Fruit fly (Drosophila melanogaster): Measurements from ENCODE around the gene Edg84A.
A peak's percentile ranks its signal among the peaks of the same experiment; 100 is the strongest.

The Edg84A gene

dm6 chr3R:6662613-6663288, 21.5 kb upstream of the Edg84A start (continued):
- TF ChIP-seq amos (GFP tag; IDR thresholded peaks at IDR 0.05; ENCODE audit: partially characterized antibody) (0 out of 2 replicates have a peak, but pooled peaks have one; percentile 4), CG11723 (GFP tag; optimal IDR thresholded peaks at IDR 0.05) (no peak), grau (tag; optimal IDR thresholded peaks at IDR 0.05) (no peak), CG10654 (GFP tag; optimal IDR thresholded peaks at IDR 0.05) (no peak), CG32772 (GFP tag; IDR thresholded peaks at IDR 0.05) (no peak), CG15011 (GFP tag; optimal IDR thresholded peaks at IDR 0.05) (no peak), nmo (GFP tag; optimal IDR thresholded peaks at IDR 0.05) (no peak), sug (tag; optimal IDR thresholded peaks at IDR 0.05) (no peak), ac (GFP tag; optimal IDR thresholded peaks at IDR 0.05) (peak; percentile 25), NC2β (GFP tag; optimal IDR thresholded peaks at IDR 0.05) (no peak), Doc3 (GFP tag; IDR thresholded peaks at IDR 0.05; ENCODE audit: partially characterized antibody) (no peak), Oaz (GFP tag; IDR thresholded peaks at IDR 0.05) (no peak), sisA (GFP tag; IDR thresholded peaks at IDR 0.05) (no peak), eyg (GFP tag; optimal IDR thresholded peaks at IDR 0.05) (no peak), CG3847 (GFP tag; IDR thresholded peaks at IDR 0.05) (no peak), Atf6 (GFP tag; IDR thresholded peaks at IDR 0.05) (no peak), cato (GFP tag; optimal IDR thresholded peaks at IDR 0.05; ENCODE audit: borderline replicate concordance) (no peak), Xrp1 (GFP tag; IDR thresholded peaks at IDR 0.05) (peak; percentile 41; the same call in 1 of the 2 replicates), gt (GFP tag; IDR thresholded peaks at IDR 0.05) (no peak), CG7556 (GFP tag; optimal IDR thresholded peaks at IDR 0.05) (no peak), Scr (GFP tag; IDR thresholded peaks at IDR 0.05; ENCODE audit: partially characterized antibody) (no peak), CG2889 (GFP tag; IDR thresholded peaks at IDR 0.05) (peak; percentile 18; the same call in 1 of the 3 replicates), CG34224 (GFP tag; IDR thresholded peaks at IDR 0.05; ENCODE audit: partially characterized antibody) (no peak), CG11456 (GFP tag; IDR thresholded peaks at IDR 0.05) (0 out of 3 replicates have a peak, but pooled peaks have one; percentile 17), dmrt11E (tag; optimal IDR thresholded peaks at IDR 0.05) (peak; percentile 51), CG11695 (GFP tag; IDR thresholded peaks at IDR 0.05) (no peak), row (GFP tag; IDR thresholded peaks at IDR 0.05) (0 out of 3 replicates have a peak, but pooled peaks have one; percentile 15), z (GFP tag; IDR thresholded peaks at IDR 0.05) (no peak), CG15696 (tag; optimal IDR thresholded peaks at IDR 0.05) (peak; percentile 82), repo (GFP tag; optimal IDR thresholded peaks at IDR 0.05) (no peak), Asciz (GFP tag; optimal IDR thresholded peaks at IDR 0.05) (no peak), scrt (GFP tag; optimal IDR thresholded peaks at IDR 0.05) (no peak), Lim3 (GFP tag; IDR thresholded peaks at IDR 0.05) (no peak), lilli (GFP tag; optimal IDR thresholded peaks at IDR 0.05) (no peak), btn (GFP tag; optimal IDR thresholded peaks at IDR 0.05) (no peak), ems (GFP tag; optimal IDR thresholded peaks at IDR 0.05) (no peak), CG4854 (GFP tag; optimal IDR thresholded peaks at IDR 0.05) (no peak), sens (GFP tag) (peak; percentile 68), onecut (GFP tag; IDR thresholded peaks at IDR 0.05) (no peak), unc-4 (GFP tag; IDR thresholded peaks at IDR 0.05; ENCODE audit: partially characterized antibody) (no peak), Atf-2 (GFP tag; optimal IDR thresholded peaks at IDR 0.05) (no peak), CG15269 (tag; optimal IDR thresholded peaks at IDR 0.05) (no peak), dysf (GFP tag; IDR thresholded peaks at IDR 0.05) (no peak), CG3281 (GFP tag; optimal IDR thresholded peaks at IDR 0.05) (no peak), ase (GFP tag; IDR thresholded peaks at IDR 0.05) (no peak), CG31441 (GFP tag; IDR thresholded peaks at IDR 0.05) (no peak), Dip3 (GFP tag; optimal IDR thresholded peaks at IDR 0.05) (no peak), Doc2 (GFP tag; IDR thresholded peaks at IDR 0.05) (no peak), CG4404 (GFP tag; IDR thresholded peaks at IDR 0.05) (peak; percentile 48; the same call in 1 of the 2 replicates), her (GFP tag; optimal IDR thresholded peaks at IDR 0.05) (no peak), CG6854 (GFP tag; optimal IDR thresholded peaks at IDR 0.05) (no peak)

Measured in whole organism, embryonic.